Fruit fly (Drosophila melanogaster): Measurements from ENCODE around the gene Ndc80.
A peak's percentile ranks its signal among the peaks of the same experiment; 100 is the strongest.

The Ndc80 gene

dm6 chrX:13572382-13572781, 39.5 kb downstream of the Ndc80 start (continued):
- TF ChIP-seq CG16779 (tag; optimal IDR thresholded peaks at IDR 0.05): no peak
- peak; percentile 56 for TF ChIP-seq CG8119 (GFP tag; IDR thresholded peaks at IDR 0.05)
- TF ChIP-seq topi (GFP tag; optimal IDR thresholded peaks at IDR 0.05): peak; percentile 57
- TF ChIP-seq CG3032 (tag; optimal IDR thresholded peaks at IDR 0.05): peak; percentile 14
- TF ChIP-seq esn (GFP tag; optimal IDR thresholded peaks at IDR 0.05): peak; percentile 43
- TF ChIP-seq fd85E (GFP tag; optimal IDR thresholded peaks at IDR 0.05): no peak
- TF ChIP-seq Hr38 (GFP tag; optimal IDR thresholded peaks at IDR 0.05): no peak
- TF ChIP-seq Sox14 (GFP tag; optimal IDR thresholded peaks at IDR 0.05): peak; percentile 56

dm6 chrX:13570255-13570654, 41.6 kb downstream of the Ndc80 start:
- TF ChIP-seq Hr39 (GFP tag; optimal IDR thresholded peaks at IDR 0.05) (no peak), fkh (GFP tag; optimal IDR thresholded peaks at IDR 0.05) (peak; percentile 77), eg (GFP tag; IDR thresholded peaks at IDR 0.05) (no peak), CG7368 (GFP tag; optimal IDR thresholded peaks at IDR 0.05) (no peak), Smox (GFP tag; optimal IDR thresholded peaks at IDR 0.05) (peak; percentile 20), svp (GFP tag) (peak; percentile 72), Gug (GFP tag; IDR thresholded peaks at IDR 0.05) (no peak), topi (GFP tag; optimal IDR thresholded peaks at IDR 0.05) (peak; percentile 15), Met (GFP tag; optimal IDR thresholded peaks at IDR 0.05) (peak; percentile 7), CG34406 (GFP tag; optimal IDR thresholded peaks at IDR 0.05) (peak; percentile 26), Eip93F (GFP tag; optimal IDR thresholded peaks at IDR 0.05) (no peak), Ets96B (tag; optimal IDR thresholded peaks at IDR 0.05) (no peak), CG11294 (GFP tag; IDR thresholded peaks at IDR 0.05) (no peak), CG6163 (GFP tag; IDR thresholded peaks at IDR 0.05) (0 out of 3 replicates have a peak, but pooled peaks have one; percentile 30), esn (GFP tag; optimal IDR thresholded peaks at IDR 0.05) (peak; percentile 21), vri (GFP tag; optimal IDR thresholded peaks at IDR 0.05) (peak; percentile 88), salr (GFP tag; optimal IDR thresholded peaks at IDR 0.05) (no peak), Sox102F (GFP tag; optimal IDR thresholded peaks at IDR 0.05) (peak; percentile 12), Eip78C (GFP tag) (peak; percentile 46)

dm6 chrX:13568841-13569240, 43.0 kb downstream of the Ndc80 start:
- TF ChIP-seq CG11762 (GFP tag; optimal IDR thresholded peaks at IDR 0.05; ENCODE audit: insufficient read depth) (no peak), net (GFP tag; optimal IDR thresholded peaks at IDR 0.05) (no peak), dsx (GFP tag; optimal IDR thresholded peaks at IDR 0.05; ENCODE audit: poor library complexity, severe bottlenecking) (peak; percentile 57), svp (GFP tag) (peak; percentile 10), eg (GFP tag; IDR thresholded peaks at IDR 0.05) (no peak), CG10631 (GFP tag; optimal IDR thresholded peaks at IDR 0.05) (no peak), Blimp-1 (GFP tag; optimal IDR thresholded peaks at IDR 0.05) (no peak), CG3032 (tag; optimal IDR thresholded peaks at IDR 0.05) (no peak), CG6276 (GFP tag; optimal IDR thresholded peaks at IDR 0.05) (no peak), Sox102F (GFP tag; optimal IDR thresholded peaks at IDR 0.05) (no peak), topi (GFP tag; optimal IDR thresholded peaks at IDR 0.05) (no peak)

- TF ChIP-seq CG8119 (GFP tag; IDR thresholded peaks at IDR 0.05) (peak; percentile 42; the same call in 1 of the 3 replicates), CG1621 (tag; optimal IDR thresholded peaks at IDR 0.05) (no peak), CG6792 (GFP tag; optimal IDR thresholded peaks at IDR 0.05) (peak; percentile 38), Smox (GFP tag; optimal IDR thresholded peaks at IDR 0.05) (peak; percentile 52), lz (GFP tag; optimal IDR thresholded peaks at IDR 0.05) (peak; percentile 67), eg (GFP tag; IDR thresholded peaks at IDR 0.05) (peak; percentile 21; the same call in 1 of the 3 replicates), Sox15 (GFP tag; optimal IDR thresholded peaks at IDR 0.05) (peak; percentile 22), Gug (GFP tag; IDR thresholded peaks at IDR 0.05) (no peak), esn (GFP tag; optimal IDR thresholded peaks at IDR 0.05) (peak; percentile 69), pdm3 (GFP tag; optimal IDR thresholded peaks at IDR 0.05) (peak; percentile 36), ss (GFP tag; optimal IDR thresholded peaks at IDR 0.05) (peak in 1 of 2 experiments; percentile 12), CG9139 (GFP tag; optimal IDR thresholded peaks at IDR 0.05) (no peak), acj6 (GFP tag; optimal IDR thresholded peaks at IDR 0.05) (peak; percentile 64), cyc (GFP tag; optimal IDR thresholded peaks at IDR 0.05) (peak; percentile 59), achi (GFP tag; optimal IDR thresholded peaks at IDR 0.05) (peak; percentile 52), Lpt (GFP tag; optimal IDR thresholded peaks at IDR 0.05) (no peak), CG16779 (tag; optimal IDR thresholded peaks at IDR 0.05) (no peak), spab (GFP tag; optimal IDR thresholded peaks at IDR 0.05) (no peak), CG8632 (GFP tag; optimal IDR thresholded peaks at IDR 0.05) (peak; percentile 49), Ets21C (GFP tag; optimal IDR thresholded peaks at IDR 0.05) (peak; percentile 22), topi (GFP tag; optimal IDR thresholded peaks at IDR 0.05) (peak; percentile 74), OdsH (GFP tag; optimal IDR thresholded peaks at IDR 0.05) (peak; percentile 31), CG6808 (GFP tag; optimal IDR thresholded peaks at IDR 0.05) (no peak)
These were observed 43.7 kb downstream of the Ndc80 start for dm6 chrX:13568127-13568526.
